Fruit fly (Drosophila melanogaster) whole organism, embryonic: ENCODE results near the gene egh.

Experiments used
- C15 ChIP-seq: fragments of 200-800 bp; sonication (Bioruptor generic); IDR thresholded peaks from 3 replicates; pipeline ENCODE4 v1.3.6; 2022; ENCODE audit warnings: missing biosample characterization, missing genetic modification characterization
- CG10267 ChIP-seq: fragments of 200-800 bp; sonication (Bioruptor generic); optimal IDR thresholded peaks from 2 replicates; lab custom pipeline; 2018; ENCODE audit warnings: missing biosample characterization, mild to moderate bottlenecking, missing genetic modification characterization, moderate library complexity
- CG10565 ChIP-seq: fragments of 200-800 bp; sonication (Bioruptor generic); optimal IDR thresholded peaks from 3 replicates; lab custom pipeline; 2016; ENCODE audit warnings: missing biosample characterization, mild to moderate bottlenecking, missing genetic modification characterization
- CG11504 ChIP-seq: fragments of 200-800 bp; sonication (Bioruptor generic); optimal IDR thresholded peaks from 3 replicates; lab custom pipeline; 2019; ENCODE audit warnings: missing biosample characterization, mild to moderate bottlenecking, missing genetic modification characterization, moderate library complexity
- CG11560 ChIP-seq: fragments of 200-800 bp; sonication (Bioruptor generic); IDR thresholded peaks from 3 replicates; pipeline ENCODE4 v1.3.6; 2022; ENCODE audit warnings: missing biosample characterization, missing genetic modification characterization
- CG12104 ChIP-seq: fragments of 200-800 bp; sonication (Bioruptor generic); optimal IDR thresholded peaks from 3 replicates; lab custom pipeline; 2016; ENCODE audit warnings: missing biosample characterization, missing genetic modification characterization
- CG12659 ChIP-seq: fragments of 200-800 bp; sonication (Bioruptor generic); optimal IDR thresholded peaks from 3 replicates; lab custom pipeline; 2017; ENCODE audit warnings: mild to moderate bottlenecking, missing biosample characterization, missing genetic modification reagents, missing genetic modification characterization
- CG13287 ChIP-seq: fragments of 200-800 bp; sonication (Bioruptor generic); IDR thresholded peaks from 2 replicates; pipeline ENCODE4 v1.3.6; 2022; ENCODE audit warnings: missing biosample characterization, missing genetic modification characterization; ENCODE audit not compliant: partially characterized antibody
- CG1832 ChIP-seq: fragments of 200-800 bp; sonication (Bioruptor generic); optimal IDR thresholded peaks from 2 replicates; lab custom pipeline; 2017; ENCODE audit warnings: missing biosample characterization, mild to moderate bottlenecking, missing genetic modification characterization, inconsistent platforms
- CG31365 ChIP-seq: fragments of 200-800 bp; sonication (Bioruptor generic); optimal IDR thresholded peaks from 2 replicates; lab custom pipeline; 2018; ENCODE audit warnings: missing biosample characterization, mild to moderate bottlenecking, missing genetic modification characterization
- CG34224 ChIP-seq: fragments of 200-800 bp; sonication (Bioruptor generic); IDR thresholded peaks from 3 replicates; pipeline ENCODE4 v1.3.6; 2022; ENCODE audit warnings: missing biosample characterization, missing genetic modification characterization; ENCODE audit not compliant: partially characterized antibody
- CG4328 ChIP-seq: fragments of 200-800 bp; sonication (Bioruptor generic); optimal IDR thresholded peaks from 3 replicates; lab custom pipeline; 2017; ENCODE audit warnings: missing biosample characterization, missing genetic modification reagents, missing genetic modification characterization
- CG4707 ChIP-seq: fragments of 200-800 bp; sonication (Bioruptor generic); optimal IDR thresholded peaks from 2 replicates; lab custom pipeline; 2018; ENCODE audit warnings: missing biosample characterization, mild to moderate bottlenecking, missing genetic modification characterization, moderate library complexity
- CG6654 ChIP-seq: fragments of 200-800 bp; sonication (Bioruptor generic); optimal IDR thresholded peaks from 2 replicates; lab custom pipeline; 2017; ENCODE audit warnings: missing biosample characterization, mild to moderate bottlenecking, missing genetic modification characterization
- CG8388 ChIP-seq: fragments of 200-800 bp; sonication (Bioruptor generic); optimal IDR thresholded peaks from 2 replicates; lab custom pipeline; 2019; ENCODE audit warnings: missing biosample characterization, mild to moderate bottlenecking, missing genetic modification characterization, moderate library complexity
- CG8478 ChIP-seq: fragments of >200 bp; optimal IDR thresholded peaks from 2 replicates; lab custom pipeline; 2018
- Doc3 ChIP-seq: fragments of 200-800 bp; sonication (Bioruptor generic); IDR thresholded peaks from 3 replicates; pipeline ENCODE4 v1.3.6; 2022; ENCODE audit warnings: missing biosample characterization, missing genetic modification characterization; ENCODE audit not compliant: partially characterized antibody
- Gug ChIP-seq: fragments of 200-800 bp; sonication (Bioruptor generic); IDR thresholded peaks from 4 replicates; pipeline ENCODE4 v1.3.6; 2022; ENCODE audit warnings: missing biosample characterization, missing genetic modification characterization
- HHEX ChIP-seq: fragments of 200-800 bp; sonication (Bioruptor generic); optimal IDR thresholded peaks from 3 replicates; lab custom pipeline; 2017; ENCODE audit warnings: missing biosample characterization, mild to moderate bottlenecking, missing genetic modification characterization, missing genetic modification reagents
- Nf-YB ChIP-seq: fragments of 200-800 bp; sonication (Bioruptor generic); optimal IDR thresholded peaks from 3 replicates; lab custom pipeline; 2019; ENCODE audit warnings: missing biosample characterization, mild to moderate bottlenecking, missing genetic modification characterization, moderate library complexity
- Sin3A ChIP-seq: fragments of >200 bp; optimal IDR thresholded peaks from 2 replicates; lab custom pipeline; 2018
- Sry-δ ChIP-seq: fragments of 200-800 bp; sonication (Bioruptor generic); optimal IDR thresholded peaks from 2 replicates; lab custom pipeline; 2016; ENCODE audit warnings: missing biosample characterization, missing genetic modification characterization
- Usf ChIP-seq: fragments of 200-800 bp; sonication (Bioruptor generic); optimal IDR thresholded peaks from 2 replicates; lab custom pipeline; 2017; ENCODE audit warnings: missing genotype, missing biosample characterization, missing genetic modification characterization
- amos ChIP-seq: fragments of 200-800 bp; sonication (Bioruptor generic); IDR thresholded peaks from 2 replicates; pipeline ENCODE4 v1.3.6; 2022; ENCODE audit warnings: missing biosample characterization, missing genetic modification characterization; ENCODE audit not compliant: partially characterized antibody
- bab2 ChIP-seq: fragments of 200-800 bp; sonication (Bioruptor generic); optimal IDR thresholded peaks from 2 replicates; lab custom pipeline; 2016; ENCODE audit warnings: missing biosample characterization, missing genetic modification characterization
- bigmax ChIP-seq: fragments of 200-800 bp; sonication (Bioruptor generic); optimal IDR thresholded peaks from 2 replicates; lab custom pipeline; 2018; ENCODE audit warnings: missing biosample characterization, mild to moderate bottlenecking, missing genetic modification characterization
- dan ChIP-seq: fragments of 200-800 bp; sonication (Bioruptor generic); IDR thresholded peaks from 2 replicates; pipeline ENCODE4 v1.3.6; 2022; ENCODE audit warnings: missing biosample characterization, missing genetic modification characterization
- eyg ChIP-seq: fragments of 200-800 bp; sonication (Bioruptor generic); optimal IDR thresholded peaks from 3 replicates; lab custom pipeline; 2016; ENCODE audit warnings: missing biosample characterization, missing genetic modification characterization
- fd102C ChIP-seq: fragments of 200-800 bp; sonication (Bioruptor generic); optimal IDR thresholded peaks from 2 replicates; lab custom pipeline; 2018; ENCODE audit warnings: missing biosample characterization, mild to moderate bottlenecking, missing genetic modification characterization, moderate library complexity
- fd3F ChIP-seq: fragments of 200-800 bp; sonication (Bioruptor generic); optimal IDR thresholded peaks from 2 replicates; lab custom pipeline; 2018; ENCODE audit warnings: missing biosample characterization, mild to moderate bottlenecking, missing genetic modification characterization, moderate library complexity
- fru ChIP-seq: fragments of >200 bp; optimal IDR thresholded peaks from 2 replicates; lab custom pipeline; 2017
- gfzf ChIP-seq: fragments of 200-800 bp; sonication (Bioruptor generic); optimal IDR thresholded peaks from 2 replicates; lab custom pipeline; 2016; ENCODE audit warnings: missing biosample characterization, mild to moderate bottlenecking, missing genetic modification characterization, moderate library complexity
- hb ChIP-seq: fragments of 200-800 bp; sonication (Bioruptor generic); IDR thresholded peaks from 3 replicates; pipeline ENCODE4 v1.3.6; 2022; ENCODE audit warnings: missing biosample characterization, missing genetic modification characterization; ENCODE audit not compliant: partially characterized antibody
- hbn ChIP-seq: fragments of 200-800 bp; sonication (Bioruptor generic); IDR thresholded peaks from 2 replicates; pipeline ENCODE4 v1.3.6; 2022; ENCODE audit warnings: missing biosample characterization, missing genetic modification characterization; ENCODE audit not compliant: partially characterized antibody
- jing ChIP-seq: fragments of 200-800 bp; sonication (Bioruptor generic); optimal IDR thresholded peaks from 2 replicates; lab custom pipeline; 2018; ENCODE audit warnings: missing biosample characterization, mild to moderate bottlenecking, missing genetic modification characterization
- jumu ChIP-seq: fragments of 200-800 bp; sonication (Bioruptor generic); optimal IDR thresholded peaks from 3 replicates; lab custom pipeline; 2016; ENCODE audit warnings: missing biosample characterization, missing genetic modification characterization
- ken ChIP-seq: fragments of 200-800 bp; sonication (Bioruptor generic); IDR thresholded peaks from 3 replicates; pipeline ENCODE4 v1.3.6; 2022; ENCODE audit warnings: missing biosample characterization, missing genetic modification characterization
- lmd ChIP-seq: fragments of 200-800 bp; sonication (Bioruptor generic); IDR thresholded peaks from 2 replicates; pipeline ENCODE4 v1.3.6; 2022; ENCODE audit warnings: missing biosample characterization, missing genetic modification characterization
- nerfin-1 ChIP-seq: fragments of 200-800 bp; sonication (Bioruptor generic); optimal IDR thresholded peaks from 3 replicates; lab custom pipeline; 2019; ENCODE audit warnings: missing biosample characterization, mild to moderate bottlenecking, missing genetic modification characterization, moderate library complexity
- nom ChIP-seq: fragments of 200-800 bp; sonication (Bioruptor generic); optimal IDR thresholded peaks from 2 replicates; lab custom pipeline; 2017; ENCODE audit warnings: missing biosample characterization, missing genetic modification characterization, mild to moderate bottlenecking, moderate library complexity, missing genetic modification reagents
- onecut ChIP-seq: fragments of 200-800 bp; sonication (Bioruptor generic); IDR thresholded peaks from 2 replicates; pipeline ENCODE4 v1.3.6; 2022; ENCODE audit warnings: missing biosample characterization, missing genetic modification characterization
- prd ChIP-seq, 3 experiments: fragments of >200 bp in 2 of 3; fragments of 200-800 bp in 1 of 3; sonication (Bioruptor generic) in 1 of 3; optimal IDR thresholded peaks in 2 of 3; IDR thresholded peaks in 1 of 3; 2 replicates in 2 of 3; 3 replicates in 1 of 3; pipeline versions ENCODE4 v1.3.6 to Lab custom; 2017 to 2022; ENCODE audit warnings: missing biosample characterization in 1 of 3, missing genetic modification characterization in 1 of 3
- sisA ChIP-seq: fragments of 200-800 bp; sonication (Bioruptor generic); IDR thresholded peaks from 2 replicates; pipeline ENCODE4 v1.3.6; 2022; ENCODE audit warnings: missing biosample characterization, missing genetic modification characterization
- slbo ChIP-seq: fragments of 200-800 bp; sonication (Bioruptor generic); IDR thresholded peaks from 2 replicates; pipeline ENCODE4 v1.3.6; 2022; ENCODE audit warnings: missing biosample characterization, missing genetic modification characterization
- stc ChIP-seq: fragments of 200-800 bp; sonication (Bioruptor generic); IDR thresholded peaks from 2 replicates; pipeline ENCODE4 v1.3.6; 2022; ENCODE audit warnings: missing biosample characterization, missing genetic modification characterization
- unpg ChIP-seq: fragments of 200-800 bp; sonication (Bioruptor generic); optimal IDR thresholded peaks from 3 replicates; lab custom pipeline; 2018; ENCODE audit warnings: missing biosample characterization, mild to moderate bottlenecking, missing genetic modification characterization, moderate library complexity
- vfl ChIP-seq: fragments of 200-800 bp; sonication (Bioruptor generic); optimal IDR thresholded peaks from 2 replicates; lab custom pipeline; 2016; ENCODE audit warnings: missing biosample characterization, missing genetic modification characterization
- zfh1 ChIP-seq: fragments of 200-800 bp; sonication (Bioruptor generic); IDR thresholded peaks from 3 replicates; pipeline ENCODE4 v1.3.6; 2022; ENCODE audit warnings: missing biosample characterization, missing genetic modification characterization
- zfh2 ChIP-seq: fragments of 200-800 bp; sonication (Bioruptor generic); optimal IDR thresholded peaks from 2 replicates; lab custom pipeline; 2016; ENCODE audit warnings: missing biosample characterization, missing genetic modification characterization

The egh gene

DNA sequence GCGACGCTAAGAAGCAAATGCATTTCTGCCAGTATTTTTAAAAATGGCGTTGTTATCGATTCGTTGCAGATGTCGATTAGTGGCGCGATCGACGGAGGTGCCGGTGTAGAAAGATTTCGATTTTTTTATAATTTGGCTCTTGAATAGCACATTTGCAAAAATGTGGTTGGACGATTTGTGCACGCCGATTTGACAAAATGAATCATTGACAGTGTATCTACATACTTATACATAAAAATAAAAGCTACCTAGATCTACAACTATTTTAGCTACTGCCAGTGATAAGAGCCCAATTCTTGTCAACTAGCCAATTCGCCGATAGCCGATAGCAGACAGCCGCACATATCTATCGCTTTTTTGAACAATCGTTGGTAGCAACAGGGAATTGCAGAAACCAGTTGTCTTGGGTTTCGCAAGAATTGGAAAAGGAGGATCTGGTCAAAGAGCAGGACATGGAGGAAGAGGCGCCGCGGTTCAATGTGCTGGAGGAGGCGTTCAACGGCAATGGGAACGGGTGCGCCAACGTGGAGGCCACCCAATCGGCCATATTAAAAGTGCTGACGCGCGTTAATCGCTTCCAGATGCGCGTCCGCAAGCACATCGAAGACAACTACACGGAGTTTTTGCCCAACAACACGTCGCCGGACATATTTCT, 15.7 kb downstream of the egh start, which contains the start of the genes Klp3A and Zw10 (continued):
- TF ChIP-seq CG11504 (tag; lab: Kevin White, UChicago) (no peak), bigmax (GFP tag; lab: Kevin White, UChicago) (no peak), CG8388 (GFP tag; lab: Kevin White, UChicago) (no peak), eyg (GFP tag; lab: Kevin White, UChicago) (no peak), Sry-δ (GFP tag; lab: Kevin White, UChicago) (peak; percentile 74), sisA (no peak), CG12104 (GFP tag; lab: Kevin White, UChicago) (no peak), amos (GFP tag; lab: Robert Waterston, UW) (peak; percentile 18; the same call in 1 of the 2 replicates), fd3F (GFP tag; lab: Kevin White, UChicago) (no peak), prd (optimal IDR thresholded peaks at IDR 0.05; lab: Kevin White, UChicago) (no peak), prd (GFP tag; IDR thresholded peaks at IDR 0.05; lab: Robert Waterston, UW) (peak; percentile 19; the same call in 1 of the 3 replicates), CG12659 (GFP tag; lab: Kevin White, UChicago) (peak; percentile 41), CG10565 (GFP tag; lab: Kevin White, UChicago) (no peak), hbn (GFP tag; lab: Robert Waterston, UW) (no peak), dan (GFP tag; lab: Robert Waterston, UW) (no peak), Gug (GFP tag; lab: Robert Waterston, UW) (peak; percentile 8; the same call in 1 of the 4 replicates), CG6654 (GFP tag; lab: Kevin White, UChicago) (no peak), jing (no peak), CG10267 (tag; lab: Kevin White, UChicago) (peak; percentile 33), fd102C (no peak), HHEX (GFP tag; lab: Kevin White, UChicago) (no peak), Nf-YB (GFP tag; lab: Kevin White, UChicago) (no peak), zfh1 (GFP tag; lab: Robert Waterston, UW) (no peak), nom (GFP tag; lab: Kevin White, UChicago) (peak; percentile 6), zfh2 (peak; percentile 30), hb (peak; percentile 70; the same call in 1 of the 3 replicates), vfl (no peak), CG13287 (GFP tag; lab: Robert Waterston, UW) (peak; percentile 69), C15 (GFP tag; lab: Robert Waterston, UW) (no peak), stc (GFP tag; lab: Robert Waterston, UW) (no peak), onecut (GFP tag; lab: Robert Waterston, UW) (no peak), CG31365 (tag; lab: Kevin White, UChicago) (no peak), CG8478 (lab: Kevin White, UChicago) (no peak), CG4328 (GFP tag; lab: Kevin White, UChicago) (no peak), CG11560 (tag; lab: Robert Waterston, UW) (no peak), ken (no peak), CG1832 (GFP tag; lab: Kevin White, UChicago) (no peak), Sin3A (lab: Kevin White, UChicago) (peak; percentile 68), slbo (GFP tag; lab: Robert Waterston, UW) (peak; percentile 40), gfzf (GFP tag; lab: Kevin White, UChicago) (peak; percentile 20), jumu (peak; percentile 11), unpg (GFP tag; lab: Kevin White, UChicago) (no peak), bab2 (no peak), CG4707 (GFP tag; lab: Kevin White, UChicago) (no peak), fru (lab: Kevin White, UChicago) (no peak), lmd (GFP tag; lab: Robert Waterston, UW) (0 out of 2 replicates have a peak, but pooled peaks have one; percentile 7), Usf (GFP tag; lab: Kevin White, UChicago) (no peak), nerfin-1 (tag; lab: Kevin White, UChicago) (no peak), CG34224 (peak; percentile 66; the same call in 2 of the 3 replicates), Doc3 (GFP tag; lab: Robert Waterston, UW) (0 out of 3 replicates have a peak, but pooled peaks have one; percentile 45)
